Worm (Caenorhabditis elegans): Measurements from ENCODE around the gene Y26G10.5.

Gene Y26G10.5

DNA sequence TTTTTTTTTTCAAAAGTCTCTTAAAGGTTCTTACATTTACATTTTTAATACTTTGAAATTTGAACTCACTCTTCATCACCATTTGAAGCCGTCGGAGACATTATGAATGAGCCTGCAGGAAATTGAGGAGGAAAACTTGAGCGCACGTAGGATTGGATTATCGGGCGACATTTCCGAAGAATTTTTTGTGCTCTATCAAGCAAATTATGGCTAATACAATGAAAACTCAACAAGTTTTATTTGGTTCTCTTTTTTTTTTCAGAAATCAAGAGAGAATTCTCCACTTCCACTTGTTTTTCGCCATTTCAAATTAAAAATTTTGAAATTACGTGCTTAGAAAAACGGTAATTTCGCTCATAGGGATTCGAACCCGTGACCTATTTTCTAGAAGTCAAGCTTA, 33.0 kb downstream of the Y26G10.5 start, which contains the start of gene F59A1.12:
Gene F59A1.12, minus strand, starts transcription at position 101 of the 400 bp plus-strand sequence.
- TF ChIP-seq ceh-16 (tag; optimal IDR thresholded peaks at IDR 0.05) (no peak), nhr-6 (tag; optimal IDR thresholded peaks at IDR 0.05) (no peak), lin-13 (GFP tag; optimal IDR thresholded peaks at IDR 0.05) (no peak), mbf-1 (tag; optimal IDR thresholded peaks at IDR 0.05) (no peak), C34F6.9 (tag; optimal IDR thresholded peaks at IDR 0.05) (no peak), nhr-10 (tag; optimal IDR thresholded peaks at IDR 0.05) (no peak), lin-39 (tag; optimal IDR thresholded peaks at IDR 0.05) (no peak), unc-55 (GFP tag; optimal IDR thresholded peaks at IDR 0.05) (no peak), crh-2 (tag; optimal IDR thresholded peaks at IDR 0.05) (no peak)

DNA sequence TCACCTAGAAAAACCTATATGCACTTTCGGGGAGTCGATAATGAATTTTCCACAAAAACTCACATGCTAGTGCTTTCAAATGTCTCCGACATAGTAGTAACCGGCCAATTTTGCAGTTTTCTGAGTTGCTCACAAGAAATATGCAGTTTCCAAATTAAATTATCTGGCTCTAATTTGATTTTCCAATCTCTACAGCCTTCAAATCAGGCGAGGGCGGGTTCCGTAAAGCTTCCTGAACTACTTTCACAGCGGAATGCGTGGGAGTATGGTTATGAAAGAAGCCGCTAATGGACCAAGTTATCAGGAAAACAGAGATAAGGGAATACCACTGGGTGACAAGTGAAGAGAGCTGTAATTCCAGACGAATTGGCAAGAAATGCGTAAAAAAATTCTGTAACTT, 34.7 kb downstream of the Y26G10.5 start, which contains the start of gene F59A1.11:
Gene F59A1.11, minus strand, starts transcription at position 101 of the 400 bp plus-strand sequence.
- TF ChIP-seq nhr-25 (tag; optimal IDR thresholded peaks at IDR 0.05) (no peak), sem-4 (tag; optimal IDR thresholded peaks at IDR 0.05) (no peak), ZK546.5 (tag; optimal IDR thresholded peaks at IDR 0.05) (no peak), mab-5 (tag; optimal IDR thresholded peaks at IDR 0.05) (no peak), nhr-21 (tag; optimal IDR thresholded peaks at IDR 0.05) (no peak), ceh-82 (tag; optimal IDR thresholded peaks at IDR 0.05) (no peak), unc-39 (tag; optimal IDR thresholded peaks at IDR 0.05) (no peak), R02D3.7 (tag; optimal IDR thresholded peaks at IDR 0.05) (no peak), ama-1 (optimal IDR thresholded peaks at IDR 0.05) (no peak), F13H6.1 (tag; optimal IDR thresholded peaks at IDR 0.05) (no peak), lsy-2 (tag; optimal IDR thresholded peaks at IDR 0.05) (no peak), mbf-1 (tag; optimal IDR thresholded peaks at IDR 0.05) (no peak), Y55F3AM.14 (GFP tag; optimal IDR thresholded peaks at IDR 0.05) (no peak), ceh-16 (tag; optimal IDR thresholded peaks at IDR 0.05) (no peak), nhr-77 (tag; optimal IDR thresholded peaks at IDR 0.05) (no peak), nhr-6 (tag; optimal IDR thresholded peaks at IDR 0.05) (no peak)

DNA sequence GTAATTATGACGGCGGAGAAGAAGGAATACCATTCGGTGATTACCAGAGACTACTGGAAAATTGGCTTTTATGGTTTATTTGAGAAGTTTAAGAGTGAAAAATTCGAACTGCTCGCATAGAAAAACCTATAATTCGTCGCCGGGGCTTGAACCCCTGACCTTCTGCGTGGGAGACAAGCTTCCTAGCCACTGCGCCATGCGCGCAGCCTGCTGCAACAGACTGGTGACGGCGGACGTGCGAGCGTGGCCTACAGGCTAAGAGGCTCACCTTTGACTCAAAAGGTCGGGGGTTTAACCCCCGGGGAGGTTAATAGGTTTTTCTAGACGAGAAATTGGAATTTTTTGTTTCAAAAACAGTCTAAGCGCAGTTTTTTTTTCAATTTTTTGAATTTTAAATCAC, 36.3 kb downstream of the Y26G10.5 start:
- TF ChIP-seq F13H6.1 (tag; optimal IDR thresholded peaks at IDR 0.05) (no peak), sem-4 (tag; optimal IDR thresholded peaks at IDR 0.05) (no peak), sma-9 (GFP tag; optimal IDR thresholded peaks at IDR 0.05) (no peak), sma-9 (tag; optimal IDR thresholded peaks at IDR 0.05) (no peak), lin-39 (tag; optimal IDR thresholded peaks at IDR 0.05) (no peak), elt-3 (tag; optimal IDR thresholded peaks at IDR 0.05) (no peak), gmeb-1 (tag; optimal IDR thresholded peaks at IDR 0.05) (no peak), nhr-237 (tag; optimal IDR thresholded peaks at IDR 0.05) (no peak), sma-3 (GFP tag; optimal IDR thresholded peaks at IDR 0.05) (no peak), R02D3.7 (tag; optimal IDR thresholded peaks at IDR 0.05) (no peak), ztf-4 (tag; optimal IDR thresholded peaks at IDR 0.05) (no peak), mbf-1 (tag; optimal IDR thresholded peaks at IDR 0.05) (no peak)

DNA sequence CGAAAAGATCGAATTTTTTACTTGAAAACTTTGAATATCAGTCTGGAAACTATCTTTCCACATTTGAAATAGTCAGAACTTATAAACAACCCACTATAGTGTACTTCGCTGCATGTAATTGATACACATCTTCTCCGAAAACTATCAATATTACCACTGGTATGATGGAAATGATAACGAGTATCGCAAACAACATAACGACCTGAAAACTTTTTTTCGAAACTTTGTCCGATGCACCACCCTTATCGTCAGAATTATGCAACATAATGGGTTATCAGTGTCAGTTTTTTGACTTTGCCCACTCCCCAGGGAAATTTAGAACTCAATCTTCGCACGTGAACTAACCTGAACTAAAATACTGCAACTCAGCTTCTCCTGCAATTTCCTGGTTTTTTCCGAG, 38.4 kb downstream of the Y26G10.5 start:
- TF ChIP-seq peb-1 (tag; optimal IDR thresholded peaks at IDR 0.05) = no peak
- no peak for TF ChIP-seq nhr-6 (tag; optimal IDR thresholded peaks at IDR 0.05)
- no peak for TF ChIP-seq nhr-23 (tag; optimal IDR thresholded peaks at IDR 0.05)
- TF ChIP-seq egl-27 (tag; optimal IDR thresholded peaks at IDR 0.05) = no peak
- TF ChIP-seq nhr-25 (tag; optimal IDR thresholded peaks at IDR 0.05) = no peak
- peak; percentile 35 for TF ChIP-seq crh-2 (tag; optimal IDR thresholded peaks at IDR 0.05)
- TF ChIP-seq sma-9 (GFP tag; optimal IDR thresholded peaks at IDR 0.05) = peak; percentile 70
- no peak for TF ChIP-seq sma-9 (tag; optimal IDR thresholded peaks at IDR 0.05)
- TF ChIP-seq ama-1 (optimal IDR thresholded peaks at IDR 0.05) = no peak
- no peak for TF ChIP-seq ceh-16 (tag; optimal IDR thresholded peaks at IDR 0.05)
- TF ChIP-seq mdl-1 (tag; optimal IDR thresholded peaks at IDR 0.05) = no peak
- peak; percentile 83 for TF ChIP-seq fos-1 (tag; optimal IDR thresholded peaks at IDR 0.05)
- no peak for TF ChIP-seq nhr-10 (tag; optimal IDR thresholded peaks at IDR 0.05)
- no peak for TF ChIP-seq ztf-11 (tag; optimal IDR thresholded peaks at IDR 0.05)
- TF ChIP-seq lin-39 (tag; optimal IDR thresholded peaks at IDR 0.05) = no peak
- no peak for TF ChIP-seq nhr-12 (tag; optimal IDR thresholded peaks at IDR 0.05)
- TF ChIP-seq unc-55 (GFP tag; optimal IDR thresholded peaks at IDR 0.05) = no peak
- no peak for TF ChIP-seq ztf-1 (GFP tag; conservative IDR thresholded peaks at IDR 0.05)
- no peak for TF ChIP-seq nhr-129 (tag; optimal IDR thresholded peaks at IDR 0.05)
- TF ChIP-seq skn-1 (tag; optimal IDR thresholded peaks at IDR 0.05) = no peak
- no peak for TF ChIP-seq unc-62 (GFP tag; optimal IDR thresholded peaks at IDR 0.05)
